Fruit fly (Drosophila melanogaster) whole organism, embryonic: ENCODE measurements around the gene Ythdc1.

Source experiments
- BEAF-32 ChIP-seq: fragments of 200-800 bp; sonication (Bioruptor generic); optimal IDR thresholded peaks from 3 replicates; lab custom pipeline; 2017; ENCODE audit warnings: missing biosample characterization, missing genetic modification characterization, mild to moderate bottlenecking, moderate library complexity, missing genetic modification reagents
- Bgb ChIP-seq: fragments of 200-800 bp; sonication (Bioruptor generic); IDR thresholded peaks from 2 replicates; pipeline ENCODE4 v1.3.6; 2022; ENCODE audit warnings: missing biosample characterization, missing genetic modification characterization; ENCODE audit not compliant: partially characterized antibody
- C15 ChIP-seq: fragments of 200-800 bp; sonication (Bioruptor generic); IDR thresholded peaks from 3 replicates; pipeline ENCODE4 v1.3.6; 2022; ENCODE audit warnings: missing biosample characterization, missing genetic modification characterization
- CG10267 ChIP-seq: fragments of 200-800 bp; sonication (Bioruptor generic); optimal IDR thresholded peaks from 2 replicates; lab custom pipeline; 2018; ENCODE audit warnings: missing biosample characterization, mild to moderate bottlenecking, missing genetic modification characterization, moderate library complexity
- CG10959 ChIP-seq: fragments of 200-800 bp; sonication (Bioruptor generic); IDR thresholded peaks from 2 replicates; pipeline ENCODE4 v1.3.6; 2022; ENCODE audit warnings: missing biosample characterization, missing genetic modification characterization
- CG12942 ChIP-seq: fragments of 200-800 bp; sonication (Bioruptor generic); optimal IDR thresholded peaks from 3 replicates; lab custom pipeline; 2016; ENCODE audit warnings: missing biosample characterization, missing genetic modification characterization
- CG15601 ChIP-seq: fragments of 200-800 bp; sonication (Bioruptor generic); optimal IDR thresholded peaks from 3 replicates; lab custom pipeline; 2019; ENCODE audit warnings: missing biosample characterization, mild to moderate bottlenecking, missing genetic modification characterization, moderate library complexity
- CG1603 ChIP-seq: fragments of 200-800 bp; sonication (Bioruptor generic); optimal IDR thresholded peaks from 2 replicates; lab custom pipeline; 2019; ENCODE audit warnings: missing biosample characterization, mild to moderate bottlenecking, missing genetic modification characterization, moderate library complexity
- CG1832 ChIP-seq: fragments of 200-800 bp; sonication (Bioruptor generic); optimal IDR thresholded peaks from 2 replicates; lab custom pipeline; 2017; ENCODE audit warnings: missing biosample characterization, mild to moderate bottlenecking, missing genetic modification characterization, inconsistent platforms
- CG18619 ChIP-seq: fragments of 200-800 bp; sonication (Bioruptor generic); optimal IDR thresholded peaks from 3 replicates; lab custom pipeline; 2017; ENCODE audit warnings: missing biosample characterization, mild to moderate bottlenecking, missing genetic modification characterization
- CG2116 ChIP-seq: fragments of 200-800 bp; sonication (Bioruptor generic); optimal IDR thresholded peaks from 3 replicates; lab custom pipeline; 2018; ENCODE audit warnings: missing biosample characterization, mild to moderate bottlenecking, missing genetic modification characterization
- CG2120 ChIP-seq: fragments of 200-800 bp; sonication (Bioruptor generic); optimal IDR thresholded peaks from 3 replicates; lab custom pipeline; 2016; ENCODE audit warnings: missing biosample characterization, missing genetic modification characterization
- CG3065 ChIP-seq: fragments of 200-800 bp; sonication (Bioruptor generic); optimal IDR thresholded peaks from 2 replicates; lab custom pipeline; 2016; ENCODE audit warnings: missing biosample characterization, missing genetic modification characterization
- CG34224 ChIP-seq: fragments of 200-800 bp; sonication (Bioruptor generic); IDR thresholded peaks from 3 replicates; pipeline ENCODE4 v1.3.6; 2022; ENCODE audit warnings: missing biosample characterization, missing genetic modification characterization; ENCODE audit not compliant: partially characterized antibody
- CG4328 ChIP-seq: fragments of 200-800 bp; sonication (Bioruptor generic); optimal IDR thresholded peaks from 3 replicates; lab custom pipeline; 2017; ENCODE audit warnings: missing biosample characterization, missing genetic modification reagents, missing genetic modification characterization
- CG4820 ChIP-seq: fragments of 200-800 bp; sonication (Bioruptor generic); optimal IDR thresholded peaks from 3 replicates; lab custom pipeline; 2016; ENCODE audit warnings: missing biosample characterization, missing genetic modification characterization
- CG6854 ChIP-seq: fragments of 200-800 bp; sonication (Bioruptor generic); optimal IDR thresholded peaks from 3 replicates; lab custom pipeline; 2017; ENCODE audit warnings: missing biosample characterization, mild to moderate bottlenecking, missing genetic modification characterization
- CG7271 ChIP-seq: fragments of 200-800 bp; sonication (Bioruptor generic); optimal IDR thresholded peaks from 2 replicates; lab custom pipeline; 2018; ENCODE audit warnings: missing biosample characterization, mild to moderate bottlenecking, missing genetic modification characterization, moderate library complexity
- CG9437 ChIP-seq: fragments of 200-800 bp; sonication (Bioruptor generic); optimal IDR thresholded peaks from 2 replicates; lab custom pipeline; 2018; ENCODE audit warnings: missing biosample characterization, mild to moderate bottlenecking, missing genetic modification characterization
- CG9797 ChIP-seq: fragments of 200-800 bp; sonication (Bioruptor generic); optimal IDR thresholded peaks from 3 replicates; lab custom pipeline; 2018; ENCODE audit warnings: missing biosample characterization, mild to moderate bottlenecking, missing genetic modification characterization
- Camta ChIP-seq: fragments of 200-800 bp; sonication (Bioruptor generic); optimal IDR thresholded peaks from 2 replicates; lab custom pipeline; 2016; ENCODE audit warnings: missing biosample characterization, missing genetic modification characterization
- Dll ChIP-seq: fragments of 200-800 bp; sonication (Bioruptor generic); IDR thresholded peaks from 4 replicates; pipeline ENCODE4 v1.3.6; 2022; ENCODE audit warnings: missing biosample characterization, missing genetic modification characterization; ENCODE audit not compliant: partially characterized antibody
- Dp ChIP-seq: fragments of 200-800 bp; sonication (Bioruptor generic); optimal IDR thresholded peaks from 2 replicates; lab custom pipeline; 2018; ENCODE audit warnings: missing biosample characterization, mild to moderate bottlenecking, missing genetic modification characterization, moderate library complexity
- E2f2 ChIP-seq: fragments of 200-800 bp; sonication (Bioruptor generic); IDR thresholded peaks from 2 replicates; pipeline ENCODE4 v1.3.6; 2022; ENCODE audit warnings: missing biosample characterization, missing genetic modification characterization
- HLH3B ChIP-seq: fragments of 200-800 bp; sonication (Bioruptor generic); IDR thresholded peaks from 2 replicates; pipeline ENCODE4 v1.3.6; 2022; ENCODE audit warnings: missing biosample characterization, missing genetic modification characterization
- HLH54F ChIP-seq: fragments of 200-800 bp; sonication (Bioruptor generic); optimal IDR thresholded peaks from 3 replicates; lab custom pipeline; 2016; ENCODE audit warnings: missing biosample characterization, missing genetic modification characterization
- HmgZ ChIP-seq: fragments of 200-800 bp; sonication (Bioruptor generic); optimal IDR thresholded peaks from 2 replicates; lab custom pipeline; 2018; ENCODE audit warnings: missing biosample characterization, mild to moderate bottlenecking, missing genetic modification characterization
- Hr78 ChIP-seq, 2 experiments: fragments of 200-800 bp in 1 of 2; fragments of >200 bp in 1 of 2; sonication (Bioruptor generic) in 1 of 2; optimal IDR thresholded peaks; 2 replicates each; lab custom pipeline; 2017 to 2019; ENCODE audit warnings: missing biosample characterization in 2 of 2, missing genetic modification characterization in 2 of 2, mild to moderate bottlenecking in 1 of 2, moderate library complexity in 1 of 2
- Hsf ChIP-seq: fragments of 200-800 bp; sonication (Bioruptor generic); optimal IDR thresholded peaks from 3 replicates; lab custom pipeline; 2016; ENCODE audit warnings: missing biosample characterization, missing genetic modification characterization
- MESR4 ChIP-seq: fragments of 200-800 bp; sonication (Bioruptor generic); optimal IDR thresholded peaks from 2 replicates; lab custom pipeline; 2018; ENCODE audit warnings: missing biosample characterization, mild to moderate bottlenecking, missing genetic modification characterization, moderate library complexity
- Myb ChIP-seq: fragments of 200-800 bp; sonication (Bioruptor generic); optimal IDR thresholded peaks from 2 replicates; lab custom pipeline; 2016; ENCODE audit warnings: missing biosample characterization, missing genetic modification characterization
- Neu2 ChIP-seq: fragments of 200-800 bp; sonication (Bioruptor generic); optimal IDR thresholded peaks from 3 replicates; lab custom pipeline; 2016; ENCODE audit warnings: missing biosample characterization, missing genetic modification characterization, borderline replicate concordance
- Scr ChIP-seq: fragments of 200-800 bp; sonication (Bioruptor generic); IDR thresholded peaks from 2 replicates; pipeline ENCODE4 v1.3.6; 2022; ENCODE audit warnings: missing biosample characterization, missing genetic modification characterization; ENCODE audit not compliant: partially characterized antibody
- Sry-δ ChIP-seq: fragments of 200-800 bp; sonication (Bioruptor generic); optimal IDR thresholded peaks from 2 replicates; lab custom pipeline; 2016; ENCODE audit warnings: missing biosample characterization, missing genetic modification characterization
- bigmax ChIP-seq: fragments of 200-800 bp; sonication (Bioruptor generic); optimal IDR thresholded peaks from 2 replicates; lab custom pipeline; 2018; ENCODE audit warnings: missing biosample characterization, mild to moderate bottlenecking, missing genetic modification characterization
- bowl ChIP-seq: fragments of 200-800 bp; sonication (Bioruptor generic); IDR thresholded peaks from 2 replicates; pipeline ENCODE4 v1.3.6; 2022; ENCODE audit warnings: missing biosample characterization, missing genetic modification characterization
- cg ChIP-seq: fragments of 200-800 bp; sonication (Bioruptor generic); optimal IDR thresholded peaks from 3 replicates; lab custom pipeline; 2019; ENCODE audit warnings: missing biosample characterization, mild to moderate bottlenecking, missing genetic modification characterization, moderate library complexity
- dimm ChIP-seq: fragments of 200-800 bp; sonication (Bioruptor generic); IDR thresholded peaks from 2 replicates; pipeline ENCODE4 v1.3.6; 2022; ENCODE audit warnings: missing biosample characterization, missing genetic modification characterization
- dpn ChIP-seq, 2 experiments: fragments of 200-800 bp; sonication (Bioruptor generic); optimal IDR thresholded peaks; 3 replicates each; lab custom pipeline; 2016; ENCODE audit warnings: missing biosample characterization in 2 of 2, missing genetic modification characterization in 2 of 2
- fd96Cb ChIP-seq: fragments of 200-800 bp; sonication (Bioruptor generic); optimal IDR thresholded peaks from 2 replicates; lab custom pipeline; 2018; ENCODE audit warnings: missing biosample characterization, mild to moderate bottlenecking, missing genetic modification characterization, moderate library complexity
- kah ChIP-seq: fragments of 200-800 bp; sonication (Bioruptor generic); optimal IDR thresholded peaks from 2 replicates; lab custom pipeline; 2018; ENCODE audit warnings: missing biosample characterization, mild to moderate bottlenecking, missing genetic modification characterization
- lbe ChIP-seq: fragments of 200-800 bp; sonication (Bioruptor generic); optimal IDR thresholded peaks from 2 replicates; lab custom pipeline; 2016; ENCODE audit warnings: missing biosample characterization, mild to moderate bottlenecking, missing genetic modification characterization
- lilli ChIP-seq: fragments of 200-800 bp; sonication (Bioruptor generic); optimal IDR thresholded peaks from 3 replicates; lab custom pipeline; 2016; ENCODE audit warnings: missing biosample characterization, missing genetic modification characterization
- pita ChIP-seq: fragments of 200-800 bp; sonication (Bioruptor generic); optimal IDR thresholded peaks from 2 replicates; lab custom pipeline; 2017; ENCODE audit warnings: missing biosample characterization, mild to moderate bottlenecking, missing genetic modification characterization
- run ChIP-seq: fragments of 200-800 bp; sonication (Bioruptor generic); optimal IDR thresholded peaks from 3 replicates; lab custom pipeline; 2018; ENCODE audit warnings: missing biosample characterization, mild to moderate bottlenecking, missing genetic modification characterization
- vfl ChIP-seq: fragments of 200-800 bp; sonication (Bioruptor generic); optimal IDR thresholded peaks from 2 replicates; lab custom pipeline; 2016; ENCODE audit warnings: missing biosample characterization, missing genetic modification characterization

The Ythdc1 gene

DNA sequence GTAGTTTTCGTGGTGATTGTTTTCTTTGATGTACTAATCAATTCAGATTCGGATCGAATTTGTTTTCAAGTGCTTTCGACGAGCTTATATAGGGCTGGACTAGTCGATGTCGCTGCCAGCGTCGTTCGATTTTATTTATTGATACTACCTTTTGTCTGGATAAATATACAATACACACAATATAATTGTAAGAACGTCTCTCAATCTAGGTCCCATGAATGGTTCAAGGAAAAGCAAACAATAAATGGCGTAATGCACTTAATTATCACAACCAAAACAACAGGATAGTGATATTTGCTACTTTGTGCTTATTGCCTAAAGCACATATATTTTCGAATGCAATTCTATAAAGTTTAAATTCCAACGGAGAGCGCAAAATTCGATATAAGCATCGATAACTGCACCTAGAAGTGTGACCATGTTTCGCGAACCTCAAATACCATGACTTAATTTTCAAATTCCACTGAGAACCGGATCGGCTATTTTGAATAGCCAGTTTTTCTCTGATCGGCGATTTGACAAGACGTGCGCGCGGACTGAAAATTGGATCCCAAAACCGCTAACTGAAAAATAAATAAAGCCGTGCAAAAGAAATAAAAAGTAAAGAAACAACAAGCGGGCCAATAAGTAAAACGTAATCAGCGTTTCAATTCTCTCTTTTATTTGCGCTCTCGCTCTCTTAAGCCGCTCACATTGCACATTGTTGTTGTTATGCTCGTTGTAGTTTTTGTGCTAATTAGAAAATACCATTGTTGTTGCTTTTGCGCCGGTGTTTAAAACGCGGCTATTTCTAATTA, 37.4 kb downstream of the Ythdc1 start, which contains the start of the genes Drsl6 and kst (continued):
- TF ChIP-seq fd96Cb (tag; lab: Kevin White, UChicago): no peak
- TF ChIP-seq CG4328 (GFP tag; lab: Kevin White, UChicago): no peak
- TF ChIP-seq CG10267 (tag; lab: Kevin White, UChicago): peak; percentile 47
- peak; percentile 96 for TF ChIP-seq Myb
- peak; percentile 72 for TF ChIP-seq CG9797
- peak; percentile 65 for TF ChIP-seq CG2116 (GFP tag; lab: Kevin White, UChicago)
- peak; percentile 87 for TF ChIP-seq Dp (GFP tag; lab: Kevin White, UChicago)
- no peak for TF ChIP-seq CG12942
- peak; percentile 43 for TF ChIP-seq Camta (GFP tag; lab: Kevin White, UChicago)
- no peak for TF ChIP-seq vfl (GFP tag; lab: Kevin White, UChicago)
- TF ChIP-seq bowl (GFP tag; lab: Robert Waterston, UW): no peak
- TF ChIP-seq CG1832 (GFP tag; lab: Kevin White, UChicago): no peak
- TF ChIP-seq CG10959 (GFP tag; lab: Robert Waterston, UW): no peak
- TF ChIP-seq C15 (GFP tag; lab: Robert Waterston, UW): 0 out of 3 replicates have a peak, but pooled peaks have one; percentile 9
- TF ChIP-seq Hsf (GFP tag; lab: Kevin White, UChicago): no peak
- peak; percentile 13 for TF ChIP-seq lbe (GFP tag; lab: Kevin White, UChicago)
- TF ChIP-seq HLH3B (GFP tag; lab: Robert Waterston, UW): peak; percentile 14; the same call in 1 of the 2 replicates
- peak; percentile 30; the same call in 1 of the 4 replicates for TF ChIP-seq Dll
- TF ChIP-seq dimm (GFP tag; lab: Robert Waterston, UW): no peak
- peak; percentile 50 for TF ChIP-seq Sry-δ (GFP tag; lab: Kevin White, UChicago)
- peak; percentile 40 for TF ChIP-seq kah (GFP tag; lab: Kevin White, UChicago)
- peak; percentile 63 for TF ChIP-seq CG1603 (tag; lab: Kevin White, UChicago)

DNA sequence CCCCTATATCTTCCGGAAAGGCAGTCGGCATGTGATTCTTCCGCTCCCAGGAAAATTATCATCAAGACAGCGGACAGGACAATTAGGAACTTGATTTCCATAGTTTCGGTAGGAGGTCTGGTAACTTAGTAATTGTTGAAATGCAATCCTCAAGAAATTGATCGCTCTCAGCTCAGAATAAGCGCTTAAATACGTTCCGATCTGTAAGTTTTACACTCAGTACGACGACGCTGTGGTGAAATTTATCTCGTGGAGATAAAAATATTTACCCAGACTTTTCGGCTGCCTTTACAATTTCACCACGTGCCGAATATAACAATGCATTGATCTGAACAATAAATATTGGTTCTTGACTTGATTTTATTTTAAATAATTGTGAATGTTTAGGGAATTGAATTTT, 38.3 kb downstream of the Ythdc1 start, which contains the start of gene Drsl1:
Gene Drsl1, minus strand, starts transcription at position 101 of the 400 bp plus-strand sequence.
- TF ChIP-seq CG9437 (GFP tag; lab: Kevin White, UChicago): no peak
- no peak for TF ChIP-seq CG18619 (GFP tag; lab: Kevin White, UChicago)
- TF ChIP-seq Hr78 (GFP tag; optimal IDR thresholded peaks at IDR 0.05; lab: Kevin White, UChicago): no peak
- TF ChIP-seq CG6854 (GFP tag; lab: Kevin White, UChicago): no peak
- no peak for TF ChIP-seq bigmax (GFP tag; lab: Kevin White, UChicago)
- no peak for TF ChIP-seq Neu2 (GFP tag; lab: Kevin White, UChicago)
- no peak for TF ChIP-seq CG4820 (GFP tag; lab: Kevin White, UChicago)

DNA sequence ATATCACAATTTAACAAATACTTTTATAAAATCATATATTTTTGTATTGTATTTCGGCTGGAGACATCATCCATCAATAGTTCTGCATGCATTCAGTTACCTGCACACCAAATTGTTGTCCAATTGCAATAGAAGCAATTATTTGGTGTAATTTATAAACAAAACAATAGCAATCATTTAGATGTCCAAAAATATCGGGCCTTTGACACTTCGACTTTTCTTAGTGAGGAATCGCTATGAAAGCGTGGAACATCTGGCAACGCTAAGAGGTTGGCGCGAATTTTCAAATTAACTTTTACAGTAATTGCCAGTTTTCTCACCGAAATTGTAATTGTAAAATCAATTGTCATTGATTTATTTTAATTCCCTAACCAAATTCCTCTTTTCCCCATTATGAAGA, 39.2 kb downstream of the Ythdc1 start, which contains the start of gene CG14969:
Gene CG14969, minus strand, starts transcription at position 195 of the 400 bp plus-strand sequence.
- TF ChIP-seq MESR4: peak; percentile 28
- no peak for TF ChIP-seq CG3065 (GFP tag; lab: Kevin White, UChicago)
- peak; percentile 4 for TF ChIP-seq HLH54F (GFP tag; lab: Kevin White, UChicago)
- peak; percentile 45; the same call in 1 of the 2 replicates for TF ChIP-seq Bgb (GFP tag; lab: Robert Waterston, UW)
- TF ChIP-seq run (tag; lab: Kevin White, UChicago): no peak
- peak; percentile 15 for TF ChIP-seq lilli (GFP tag; lab: Kevin White, UChicago)
- TF ChIP-seq Scr (GFP tag; lab: Robert Waterston, UW): peak; percentile 49; the same call in 1 of the 2 replicates
- no peak for TF ChIP-seq pita
- no peak for TF ChIP-seq cg (GFP tag; lab: Kevin White, UChicago)
- TF ChIP-seq dpn (GFP tag; optimal IDR thresholded peaks at IDR 0.05; lab: Kevin White, UChicago): peak in 1 of 2 experiments; percentile 32
- TF ChIP-seq CG7271: no peak
- peak; percentile 95 for TF ChIP-seq E2f2 (GFP tag; lab: Robert Waterston, UW)
- peak; percentile 25 for TF ChIP-seq CG2120 (GFP tag; lab: Kevin White, UChicago)
- peak; percentile 54 for TF ChIP-seq BEAF-32 (GFP tag; lab: Kevin White, UChicago)
- TF ChIP-seq HmgZ (tag; lab: Kevin White, UChicago): peak; percentile 22
- no peak for TF ChIP-seq CG15601 (tag; lab: Kevin White, UChicago)
- TF ChIP-seq CG34224 (GFP tag; lab: Robert Waterston, UW): peak; percentile 41
